Worm (Caenorhabditis elegans) whole organism, young adult: ENCODE results near the gene txt-13.

Experiments used
- B0035.1 ChIP-seq: sonication (generic microtip); optimal IDR thresholded peaks from 2 replicates; lab custom pipeline; 2016; ENCODE audit warnings: missing genetic modification characterization, mild to moderate bottlenecking, missing compliant biosample characterization, missing genotype, missing genetic modification reagents
- C17E4.6 ChIP-seq: fragments of 200-800 bp; sonication (Bioruptor generic); IDR thresholded peaks from 2 replicates; pipeline ENCODE4 v1.3.6; 2022; ENCODE audit warnings: missing genetic modification reagents, missing genetic modification characterization, missing compliant biosample characterization
- F23B12.7 ChIP-seq: sonication (generic microtip); optimal IDR thresholded peaks from 2 replicates; lab custom pipeline; 2017; ENCODE audit warnings: missing genetic modification characterization, mild to moderate bottlenecking, missing compliant biosample characterization, antibody characterized with exemption, moderate library complexity; ENCODE audit not compliant: insufficient read depth
- F39B2.1 ChIP-seq: fragments of 200-800 bp; sonication (Bioruptor generic); IDR thresholded peaks from 2 replicates; pipeline ENCODE4 v1.3.6; 2022; ENCODE audit warnings: missing genetic modification reagents, missing genetic modification characterization, missing compliant biosample characterization
- F49E8.2 ChIP-seq: sonication (generic microtip); optimal IDR thresholded peaks from 3 replicates; lab custom pipeline; 2017; ENCODE audit warnings: missing genetic modification characterization, mild to moderate bottlenecking, missing compliant biosample characterization, antibody characterized with exemption, moderate library complexity; ENCODE audit not compliant: insufficient read depth
- F52B5.7 ChIP-seq: sonication (generic microtip); optimal IDR thresholded peaks from 2 replicates; lab custom pipeline; 2016; ENCODE audit warnings: mild to moderate bottlenecking, missing genetic modification characterization, missing compliant biosample characterization
- K11D2.4 ChIP-seq: fragments of 200-800 bp; sonication (Bioruptor generic); IDR thresholded peaks from 2 replicates; pipeline ENCODE4 v1.3.6; 2022; ENCODE audit warnings: missing genetic modification reagents, missing genetic modification characterization, missing compliant biosample characterization
- aptf-3 ChIP-seq: fragments of 200-800 bp; sonication (Bioruptor generic); IDR thresholded peaks from 2 replicates; pipeline ENCODE4 v1.3.6; 2022; ENCODE audit warnings: missing genetic modification characterization, missing compliant biosample characterization
- atf-7 ChIP-seq: sonication (generic microtip); optimal IDR thresholded peaks from 2 replicates; lab custom pipeline; 2017; ENCODE audit warnings: mild to moderate bottlenecking, missing genetic modification characterization, missing compliant biosample characterization
- attf-3 ChIP-seq: fragments of 200-800 bp; sonication (Bioruptor generic); conservative IDR thresholded peaks from 2 replicates; pipeline ENCODE4 v1.3.6; 2022; ENCODE audit warnings: missing genetic modification reagents, missing genetic modification characterization, missing compliant biosample characterization
- attf-5 ChIP-seq: fragments of 200-800 bp; sonication (Bioruptor generic); optimal IDR thresholded peaks from 2 replicates; lab custom pipeline; 2018; ENCODE audit warnings: mild to moderate bottlenecking, missing genetic modification characterization, missing compliant biosample characterization
- ccch-3 ChIP-seq: fragments of 200-800 bp; sonication (Bioruptor generic); optimal IDR thresholded peaks from 2 replicates; lab custom pipeline; 2018; ENCODE audit warnings: mild to moderate bottlenecking, missing genetic modification characterization, missing compliant biosample characterization
- cebp-1 ChIP-seq, 2 experiments: fragments of 200-800 bp in 1 of 2; sonication (Bioruptor generic) in 1 of 2; sonication (generic microtip) in 1 of 2; IDR thresholded peaks in 1 of 2; optimal IDR thresholded peaks in 1 of 2; 2 replicates each; pipeline versions ENCODE4 v1.3.6 to Lab custom; 2017 to 2022; ENCODE audit warnings: missing compliant biosample characterization in 2 of 2, missing genetic modification characterization in 2 of 2, mild to moderate bottlenecking in 1 of 2, missing genetic modification reagents in 1 of 2, moderate library complexity in 1 of 2
- ceh-58 ChIP-seq: fragments of 200-800 bp; sonication (Bioruptor generic); IDR thresholded peaks from 2 replicates; pipeline ENCODE4 v1.3.6; 2022; ENCODE audit warnings: missing genetic modification characterization, missing compliant biosample characterization
- ceh-79 ChIP-seq: sonication (generic microtip); optimal IDR thresholded peaks from 2 replicates; lab custom pipeline; 2017; ENCODE audit warnings: mild to moderate bottlenecking, missing genetic modification characterization, missing compliant biosample characterization
- chd-7 ChIP-seq: sonication (generic microtip); optimal IDR thresholded peaks from 2 replicates; lab custom pipeline; 2016; ENCODE audit warnings: mild to moderate bottlenecking, missing genetic modification characterization, moderate library complexity, missing compliant biosample characterization
- die-1 ChIP-seq: sonication (generic microtip); optimal IDR thresholded peaks from 2 replicates; lab custom pipeline; 2016; ENCODE audit warnings: missing genotype, mild to moderate bottlenecking, missing genetic modification characterization, missing compliant biosample characterization
- dox-1 ChIP-seq: fragments of 200-800 bp; sonication (Bioruptor generic); IDR thresholded peaks from 2 replicates; pipeline ENCODE4 v1.3.6; 2022; ENCODE audit warnings: missing genetic modification reagents, missing genetic modification characterization, missing compliant biosample characterization
- dpl-1 ChIP-seq: fragments of 150-350 bp; optimal IDR thresholded peaks from 2 replicates; lab custom pipeline; 2014; ENCODE audit warnings: missing biosample characterization, missing genetic modification reagents, missing genetic modification characterization
- egl-44 ChIP-seq: fragments of 200-800 bp; sonication (Bioruptor generic); IDR thresholded peaks from 2 replicates; pipeline ENCODE4 v1.3.6; 2022; ENCODE audit warnings: missing genetic modification reagents, missing genetic modification characterization, missing compliant biosample characterization
- ekl-4 ChIP-seq: fragments of 200-800 bp; sonication (Bioruptor generic); IDR thresholded peaks from 2 replicates; pipeline ENCODE4 v1.3.6; 2022; ENCODE audit warnings: missing genetic modification reagents, missing genetic modification characterization, missing compliant biosample characterization
- fkh-3 ChIP-seq: sonication (generic microtip); optimal IDR thresholded peaks from 2 replicates; lab custom pipeline; 2016; ENCODE audit warnings: mild to moderate bottlenecking, missing genetic modification characterization, missing compliant biosample characterization
- gei-17 ChIP-seq: fragments of 200-800 bp; sonication (Bioruptor generic); optimal IDR thresholded peaks from 2 replicates; lab custom pipeline; 2018; ENCODE audit warnings: mild to moderate bottlenecking, missing genetic modification characterization, missing compliant biosample characterization
- hlh-26 ChIP-seq: fragments of 200-800 bp; sonication (Bioruptor generic); conservative IDR thresholded peaks from 2 replicates; pipeline ENCODE4 v1.3.6; 2022; ENCODE audit warnings: missing genetic modification reagents, missing genetic modification characterization, missing compliant biosample characterization
- hrde-1 ChIP-seq: sonication (generic microtip); optimal IDR thresholded peaks from 2 replicates; lab custom pipeline; 2016; ENCODE audit warnings: missing genetic modification characterization, mild to moderate bottlenecking, missing compliant biosample characterization, moderate library complexity, missing genotype, missing genetic modification reagents, borderline replicate concordance
- lag-1 ChIP-seq: fragments of 200-800 bp; sonication (Bioruptor generic); IDR thresholded peaks from 2 replicates; pipeline ENCODE4 v1.3.6; 2022; ENCODE audit warnings: missing genetic modification reagents, missing genetic modification characterization, missing compliant biosample characterization
- let-526 ChIP-seq: fragments of 200-800 bp; sonication (Bioruptor generic); IDR thresholded peaks from 2 replicates; pipeline ENCODE4 v1.3.6; 2022; ENCODE audit warnings: missing genetic modification reagents, missing genetic modification characterization, missing compliant biosample characterization
- lir-1 ChIP-seq: fragments of 200-800 bp; sonication (Bioruptor generic); conservative IDR thresholded peaks from 2 replicates; pipeline ENCODE4 v1.3.6; 2022; ENCODE audit warnings: missing genetic modification reagents, missing genetic modification characterization, missing compliant biosample characterization
- madf-6 ChIP-seq: fragments of 200-800 bp; sonication (Bioruptor generic); IDR thresholded peaks from 2 replicates; pipeline ENCODE4 v1.3.6; 2022; ENCODE audit warnings: missing genetic modification reagents, missing genetic modification characterization, missing compliant biosample characterization
- mcd-1 ChIP-seq: fragments of 200-800 bp; sonication (Bioruptor generic); IDR thresholded peaks from 2 replicates; pipeline ENCODE4 v1.3.6; 2022; ENCODE audit warnings: missing genetic modification reagents, missing genetic modification characterization, missing compliant biosample characterization
- mxl-1 ChIP-seq: sonication (generic microtip); optimal IDR thresholded peaks from 2 replicates; lab custom pipeline; 2016; ENCODE audit warnings: missing genetic modification characterization, missing compliant biosample characterization
- nfyb-1 ChIP-seq: fragments of 200-800 bp; sonication (Bioruptor generic); IDR thresholded peaks from 2 replicates; pipeline ENCODE4 v1.3.6; 2022; ENCODE audit warnings: missing genetic modification reagents, missing genetic modification characterization, missing compliant biosample characterization
- nhr-120 ChIP-seq: fragments of 200-800 bp; sonication (Bioruptor generic); IDR thresholded peaks from 2 replicates; pipeline ENCODE4 v1.3.6; 2022; ENCODE audit warnings: missing genetic modification characterization, missing compliant biosample characterization
- nhr-90 ChIP-seq: sonication (generic microtip); optimal IDR thresholded peaks from 2 replicates; lab custom pipeline; 2016; ENCODE audit warnings: missing genotype, mild to moderate bottlenecking, missing genetic modification characterization, missing compliant biosample characterization
- rcor-1 ChIP-seq: fragments of 200-800 bp; sonication (Bioruptor generic); IDR thresholded peaks from 2 replicates; pipeline ENCODE4 v1.3.6; 2022; ENCODE audit warnings: missing genetic modification reagents, missing genetic modification characterization, missing compliant biosample characterization
- repo-1 ChIP-seq: sonication (generic microtip); optimal IDR thresholded peaks from 2 replicates; lab custom pipeline; 2017; ENCODE audit warnings: mild to moderate bottlenecking, missing genetic modification characterization, missing compliant biosample characterization
- sdz-38 ChIP-seq: sonication (generic microtip); optimal IDR thresholded peaks from 2 replicates; lab custom pipeline; 2016; ENCODE audit warnings: missing genotype, missing genetic modification characterization, missing compliant biosample characterization
- snpc-1.1 ChIP-seq: sonication (generic microtip); optimal IDR thresholded peaks from 2 replicates; lab custom pipeline; 2017; ENCODE audit warnings: missing genetic modification characterization, mild to moderate bottlenecking, missing compliant biosample characterization, antibody characterized with exemption, moderate library complexity, missing genotype, missing genetic modification reagents; ENCODE audit not compliant: insufficient read depth
- snpc-1.3 ChIP-seq: sonication (generic microtip); optimal IDR thresholded peaks from 2 replicates; lab custom pipeline; 2017; ENCODE audit warnings: missing genetic modification characterization, mild to moderate bottlenecking, missing compliant biosample characterization, antibody characterized with exemption, moderate library complexity, missing genotype, missing genetic modification reagents; ENCODE audit not compliant: insufficient read depth
- tbp1 ChIP-seq: fragments of 200-800 bp; sonication (Bioruptor generic); optimal IDR thresholded peaks from 2 replicates; lab custom pipeline; 2018; ENCODE audit warnings: mild to moderate bottlenecking, missing genetic modification characterization, missing compliant biosample characterization
- zfh-2 ChIP-seq: fragments of 200-800 bp; sonication (Bioruptor generic); conservative IDR thresholded peaks from 2 replicates; pipeline ENCODE4 v1.3.6; 2022; ENCODE audit warnings: missing genetic modification reagents, missing genetic modification characterization, missing compliant biosample characterization
- ztf-26 ChIP-seq: sonication (generic microtip); optimal IDR thresholded peaks from 2 replicates; lab custom pipeline; 2017; ENCODE audit warnings: missing genetic modification characterization, missing compliant biosample characterization
- ztf-3 ChIP-seq: fragments of 200-800 bp; sonication (Bioruptor generic); optimal IDR thresholded peaks from 2 replicates; lab custom pipeline; 2018; ENCODE audit warnings: mild to moderate bottlenecking, missing genetic modification characterization, missing compliant biosample characterization

Gene txt-13

ce11 chrII:10551985-10552736 is 18.2 kb upstream of the txt-13 start (continued):
- TF ChIP-seq lag-1 (GFP tag; lab: Robert Waterston, UW) (no peak), hrde-1 (tag; lab: Kevin White, UChicago) (no peak), chd-7 (tag; lab: Kevin White, UChicago) (peak; percentile 87), egl-44 (GFP tag; lab: Robert Waterston, UW) (no peak), tbp1 (GFP tag; lab: Kevin White, UChicago) (peak; percentile 52), rcor-1 (GFP tag; lab: Robert Waterston, UW) (peak; percentile 70), ccch-3 (GFP tag; lab: Kevin White, UChicago) (no peak), F23B12.7 (tag; lab: Kevin White, UChicago) (no peak), C17E4.6 (GFP tag; lab: Robert Waterston, UW) (no peak), ekl-4 (GFP tag; lab: Robert Waterston, UW) (peak; percentile 71), attf-5 (GFP tag; lab: Kevin White, UChicago) (peak; percentile 77), die-1 (tag; lab: Kevin White, UChicago) (no peak), B0035.1 (tag; lab: Kevin White, UChicago) (peak; percentile 22), lir-1 (GFP tag; lab: Robert Waterston, UW) (0 out of 2 replicates have a peak, but pooled peaks have one; percentile 49), hlh-26 (GFP tag; lab: Robert Waterston, UW) (no peak), dox-1 (GFP tag; lab: Robert Waterston, UW) (peak; percentile 72), F52B5.7 (tag; lab: Kevin White, UChicago) (peak; percentile 52), snpc-1.1 (tag; lab: Kevin White, UChicago) (peak; percentile 5), mcd-1 (GFP tag; lab: Robert Waterston, UW) (peak; percentile 69), nhr-120 (GFP tag; lab: Robert Waterston, UW) (no peak), mxl-1 (no peak), ztf-3 (GFP tag; lab: Kevin White, UChicago) (peak; percentile 21), snpc-1.3 (tag; lab: Kevin White, UChicago) (no peak), ceh-79 (tag; lab: Kevin White, UChicago) (peak; percentile 75), gei-17 (GFP tag; lab: Kevin White, UChicago) (peak; percentile 57), ceh-58 (GFP tag; lab: Robert Waterston, UW) (no peak), nhr-90 (peak; percentile 73), attf-3 (GFP tag; lab: Robert Waterston, UW) (no peak), aptf-3 (GFP tag; lab: Robert Waterston, UW) (no peak), F49E8.2 (tag; lab: Kevin White, UChicago) (no peak), let-526 (GFP tag; lab: Robert Waterston, UW) (peak; percentile 64; the same call in 1 of the 2 replicates), sdz-38 (tag; lab: Kevin White, UChicago) (no peak)

ce11 chrII:10553377-10554045 is 16.9 kb upstream of the txt-13 start:
- TF ChIP-seq ztf-26 (tag; lab: Kevin White, UChicago) (peak; percentile 48), F49E8.2 (tag; lab: Kevin White, UChicago) (no peak), repo-1 (tag; lab: Kevin White, UChicago) (peak; percentile 49), madf-6 (GFP tag; lab: Robert Waterston, UW) (no peak), mcd-1 (GFP tag; lab: Robert Waterston, UW) (peak; percentile 20; the same call in 1 of the 2 replicates), nfyb-1 (GFP tag; lab: Robert Waterston, UW) (peak; percentile 53; the same call in 1 of the 2 replicates), zfh-2 (GFP tag; lab: Robert Waterston, UW) (0 out of 2 replicates have a peak, but pooled peaks have one; percentile 9), cebp-1 (GFP tag; IDR thresholded peaks at IDR 0.05; lab: Robert Waterston, UW) (peak; percentile 92), cebp-1 (tag; optimal IDR thresholded peaks at IDR 0.05; lab: Kevin White, UChicago) (peak; percentile 97), chd-7 (tag; lab: Kevin White, UChicago) (peak; percentile 5), K11D2.4 (GFP tag; lab: Robert Waterston, UW) (0 out of 2 replicates have a peak, but pooled peaks have one; percentile 8), dpl-1 (no peak), atf-7 (tag; lab: Kevin White, UChicago) (peak; percentile 65), fkh-3 (tag; lab: Kevin White, UChicago) (peak; percentile 3), F39B2.1 (GFP tag; lab: Robert Waterston, UW) (0 out of 2 replicates have a peak, but pooled peaks have one; percentile 40), ekl-4 (GFP tag; lab: Robert Waterston, UW) (peak; percentile 26; the same call in 1 of the 2 replicates)
